Fruit fly (Drosophila melanogaster) S2 (cell line): Measurements from ENCODE around the gene CG3308.

Source experiments
- CG8478 ChIP-seq: fragments of >200 bp; optimal IDR thresholded peaks from 2 replicates; lab custom pipeline; 2018
- CTCF ChIP-seq, 2 experiments: fragments of >200 bp; optimal IDR thresholded peaks; 2 replicates each; lab custom pipeline; 2018

dm6 chr3R:21270609-21271143 is 2.9 kb downstream of the CG3308 start:
- no peak for TF ChIP-seq CTCF (optimal IDR thresholded peaks at IDR 0.05; lab: Kevin White, UChicago)
- no peak for TF ChIP-seq CG8478 (lab: Kevin White, UChicago)
